Fruit fly (Drosophila melanogaster) whole organism, embryonic: ENCODE measurements around the gene SPR.

Experiments used
- CG10209 ChIP-seq: fragments of 200-800 bp; sonication (Bioruptor generic); optimal IDR thresholded peaks from 3 replicates; lab custom pipeline; 2017; ENCODE audit warnings: missing biosample characterization, mild to moderate bottlenecking, missing genetic modification characterization, missing genetic modification reagents
- CG10321 ChIP-seq: fragments of 200-800 bp; sonication (Bioruptor generic); IDR thresholded peaks from 2 replicates; pipeline ENCODE4 v1.3.6; 2022; ENCODE audit warnings: missing biosample characterization, missing genetic modification characterization
- CG11696 ChIP-seq: fragments of 200-800 bp; sonication (Bioruptor generic); IDR thresholded peaks from 2 replicates; pipeline ENCODE4 v1.3.6; 2022; ENCODE audit warnings: missing biosample characterization, missing genetic modification characterization
- CG12942 ChIP-seq: fragments of 200-800 bp; sonication (Bioruptor generic); optimal IDR thresholded peaks from 3 replicates; lab custom pipeline; 2016; ENCODE audit warnings: missing biosample characterization, missing genetic modification characterization
- CG15601 ChIP-seq: fragments of 200-800 bp; sonication (Bioruptor generic); optimal IDR thresholded peaks from 3 replicates; lab custom pipeline; 2019; ENCODE audit warnings: missing biosample characterization, mild to moderate bottlenecking, missing genetic modification characterization, moderate library complexity
- CG16779 ChIP-seq: fragments of 200-800 bp; sonication (Bioruptor generic); IDR thresholded peaks from 2 replicates; pipeline ENCODE4 v1.3.6; 2022; ENCODE audit warnings: missing biosample characterization, missing genetic modification characterization
- CG16813 ChIP-seq: fragments of 200-800 bp; sonication (Bioruptor generic); IDR thresholded peaks from 3 replicates; pipeline ENCODE4 v1.3.6; 2022; ENCODE audit warnings: missing biosample characterization, missing genetic modification characterization; ENCODE audit not compliant: partially characterized antibody
- CG17568 ChIP-seq: fragments of 200-800 bp; sonication (Bioruptor generic); optimal IDR thresholded peaks from 2 replicates; lab custom pipeline; 2018; ENCODE audit warnings: missing biosample characterization, mild to moderate bottlenecking, missing genetic modification characterization, moderate library complexity
- CG17829 ChIP-seq: fragments of 200-800 bp; optimal IDR thresholded peaks from 2 replicates; lab custom pipeline; 2019; ENCODE audit warnings: missing biosample characterization, mild to moderate bottlenecking, missing genetic modification characterization, moderate library complexity
- CG18619 ChIP-seq: fragments of 200-800 bp; sonication (Bioruptor generic); optimal IDR thresholded peaks from 3 replicates; lab custom pipeline; 2017; ENCODE audit warnings: missing biosample characterization, mild to moderate bottlenecking, missing genetic modification characterization
- CG2116 ChIP-seq: fragments of 200-800 bp; sonication (Bioruptor generic); optimal IDR thresholded peaks from 3 replicates; lab custom pipeline; 2018; ENCODE audit warnings: missing biosample characterization, mild to moderate bottlenecking, missing genetic modification characterization
- CG2129 ChIP-seq: fragments of 200-800 bp; sonication (Bioruptor generic); IDR thresholded peaks from 2 replicates; pipeline ENCODE4 v1.3.6; 2022; ENCODE audit warnings: missing biosample characterization, missing genetic modification characterization; ENCODE audit not compliant: partially characterized antibody
- CG2678 ChIP-seq: fragments of 200-800 bp; sonication (Bioruptor generic); optimal IDR thresholded peaks from 3 replicates; lab custom pipeline; 2019; ENCODE audit warnings: missing biosample characterization, mild to moderate bottlenecking, missing genetic modification characterization, moderate library complexity
- CG30020 ChIP-seq: fragments of 200-800 bp; optimal IDR thresholded peaks from 2 replicates; lab custom pipeline; 2019; ENCODE audit warnings: missing biosample characterization, mild to moderate bottlenecking, missing genetic modification characterization, moderate library complexity
- CG3726 ChIP-seq: fragments of 200-800 bp; sonication (Bioruptor generic); IDR thresholded peaks from 3 replicates; pipeline ENCODE4, ENCODE4 v1.3.6; 2022; ENCODE audit warnings: missing biosample characterization, missing genetic modification characterization
- CG5180 ChIP-seq: fragments of 200-800 bp; sonication (Bioruptor generic); optimal IDR thresholded peaks from 3 replicates; lab custom pipeline; 2017; ENCODE audit warnings: missing biosample characterization, missing genetic modification characterization, mild to moderate bottlenecking, moderate library complexity, missing genetic modification reagents
- CG6272 ChIP-seq: fragments of 200-800 bp; sonication (Bioruptor generic); IDR thresholded peaks from 2 replicates; pipeline ENCODE4 v1.3.6; 2022; ENCODE audit warnings: missing biosample characterization, missing genetic modification characterization
- CG6654 ChIP-seq: fragments of 200-800 bp; sonication (Bioruptor generic); optimal IDR thresholded peaks from 2 replicates; lab custom pipeline; 2017; ENCODE audit warnings: missing biosample characterization, mild to moderate bottlenecking, missing genetic modification characterization
- CG6854 ChIP-seq: fragments of 200-800 bp; sonication (Bioruptor generic); optimal IDR thresholded peaks from 3 replicates; lab custom pipeline; 2017; ENCODE audit warnings: missing biosample characterization, mild to moderate bottlenecking, missing genetic modification characterization
- CG7928 ChIP-seq: fragments of 200-800 bp; sonication (Bioruptor generic); optimal IDR thresholded peaks from 2 replicates; lab custom pipeline; 2017; ENCODE audit warnings: missing biosample characterization, mild to moderate bottlenecking, missing genetic modification characterization
- Chrac-16 ChIP-seq: fragments of 200-800 bp; sonication (Bioruptor generic); optimal IDR thresholded peaks from 3 replicates; lab custom pipeline; 2016; ENCODE audit warnings: missing biosample characterization, missing genetic modification characterization
- Dad ChIP-seq: fragments of 200-800 bp; sonication (Bioruptor generic); optimal IDR thresholded peaks from 3 replicates; lab custom pipeline; 2016; ENCODE audit warnings: missing biosample characterization, missing genetic modification characterization
- Doc2 ChIP-seq: fragments of 200-800 bp; sonication (Bioruptor generic); IDR thresholded peaks from 2 replicates; pipeline ENCODE4 v1.3.6; 2022; ENCODE audit warnings: missing biosample characterization, missing genetic modification characterization
- E2f1 ChIP-seq: fragments of 200-800 bp; sonication (Bioruptor generic); IDR thresholded peaks from 2 replicates; pipeline ENCODE4 v1.3.6; 2022; ENCODE audit warnings: missing biosample characterization, missing genetic modification characterization
- E2f2 ChIP-seq: fragments of 200-800 bp; sonication (Bioruptor generic); IDR thresholded peaks from 2 replicates; pipeline ENCODE4 v1.3.6; 2022; ENCODE audit warnings: missing biosample characterization, missing genetic modification characterization
- Hmr ChIP-seq: fragments of 200-800 bp; sonication (Bioruptor generic); optimal IDR thresholded peaks from 3 replicates; lab custom pipeline; 2017; ENCODE audit warnings: mild to moderate bottlenecking, missing biosample characterization, missing genetic modification reagents, missing genetic modification characterization
- Max ChIP-seq: fragments of 200-800 bp; sonication (Bioruptor generic); optimal IDR thresholded peaks from 2 replicates; lab custom pipeline; 2016; ENCODE audit warnings: missing biosample characterization, mild to moderate bottlenecking, missing genetic modification characterization
- Neu2 ChIP-seq: fragments of 200-800 bp; sonication (Bioruptor generic); optimal IDR thresholded peaks from 3 replicates; lab custom pipeline; 2016; ENCODE audit warnings: missing biosample characterization, missing genetic modification characterization, borderline replicate concordance
- Stat92E ChIP-seq, 3 experiments: fragments of >200 bp in 2 of 3; fragments of 200-800 bp in 1 of 3; sonication (Bioruptor generic) in 1 of 3; optimal IDR thresholded peaks; 2 replicates each; lab custom pipeline; 2017 to 2019; ENCODE audit warnings: missing biosample characterization in 3 of 3, missing genetic modification characterization in 3 of 3, mild to moderate bottlenecking in 1 of 3, moderate library complexity in 1 of 3
- Taf1 ChIP-seq: fragments of 200-800 bp; sonication (Bioruptor generic); IDR thresholded peaks from 2 replicates; pipeline ENCODE4 v1.3.6; 2022; ENCODE audit warnings: missing biosample characterization, missing genetic modification characterization
- bab2 ChIP-seq: fragments of 200-800 bp; sonication (Bioruptor generic); optimal IDR thresholded peaks from 2 replicates; lab custom pipeline; 2016; ENCODE audit warnings: missing biosample characterization, missing genetic modification characterization
- cato ChIP-seq: fragments of 200-800 bp; sonication (Bioruptor generic); optimal IDR thresholded peaks from 2 replicates; lab custom pipeline; 2016; ENCODE audit warnings: missing biosample characterization, missing genetic modification characterization, borderline replicate concordance
- danr ChIP-seq: fragments of 200-800 bp; sonication (Bioruptor generic); IDR thresholded peaks from 2 replicates; pipeline ENCODE4 v1.3.6; 2022; ENCODE audit warnings: missing biosample characterization, missing genetic modification characterization
- dimm ChIP-seq: fragments of 200-800 bp; sonication (Bioruptor generic); IDR thresholded peaks from 2 replicates; pipeline ENCODE4 v1.3.6; 2022; ENCODE audit warnings: missing biosample characterization, missing genetic modification characterization
- ems ChIP-seq: fragments of 200-800 bp; sonication (Bioruptor generic); optimal IDR thresholded peaks from 3 replicates; lab custom pipeline; 2016; ENCODE audit warnings: missing biosample characterization, missing genetic modification characterization
- exex ChIP-seq: fragments of 200-800 bp; sonication (Bioruptor generic); optimal IDR thresholded peaks from 4 replicates; lab custom pipeline; 2018; ENCODE audit warnings: missing biosample characterization, mild to moderate bottlenecking, missing genetic modification characterization, moderate library complexity
- her ChIP-seq: fragments of 200-800 bp; sonication (Bioruptor generic); optimal IDR thresholded peaks from 2 replicates; lab custom pipeline; 2016; ENCODE audit warnings: missing biosample characterization, missing genetic modification characterization
- lilli ChIP-seq: fragments of 200-800 bp; sonication (Bioruptor generic); optimal IDR thresholded peaks from 3 replicates; lab custom pipeline; 2016; ENCODE audit warnings: missing biosample characterization, missing genetic modification characterization
- nau ChIP-seq: fragments of 200-800 bp; sonication (Bioruptor generic); optimal IDR thresholded peaks from 3 replicates; lab custom pipeline; 2017; ENCODE audit warnings: missing biosample characterization, mild to moderate bottlenecking, missing genetic modification characterization, missing genetic modification reagents
- pb ChIP-seq: fragments of 200-800 bp; sonication (Bioruptor generic); optimal IDR thresholded peaks from 3 replicates; lab custom pipeline; 2016; ENCODE audit warnings: missing biosample characterization, missing genetic modification characterization
- pita ChIP-seq: fragments of 200-800 bp; sonication (Bioruptor generic); optimal IDR thresholded peaks from 2 replicates; lab custom pipeline; 2017; ENCODE audit warnings: missing biosample characterization, mild to moderate bottlenecking, missing genetic modification characterization
- scrt ChIP-seq: fragments of 200-800 bp; sonication (Bioruptor generic); optimal IDR thresholded peaks from 2 replicates; lab custom pipeline; 2018; ENCODE audit warnings: missing biosample characterization, mild to moderate bottlenecking, missing genetic modification characterization, moderate library complexity
- slbo ChIP-seq: fragments of 200-800 bp; sonication (Bioruptor generic); IDR thresholded peaks from 2 replicates; pipeline ENCODE4 v1.3.6; 2022; ENCODE audit warnings: missing biosample characterization, missing genetic modification characterization
- ssp ChIP-seq: fragments of 200-800 bp; sonication (Bioruptor generic); IDR thresholded peaks from 2 replicates; pipeline ENCODE4 v1.3.6; 2022; ENCODE audit warnings: missing biosample characterization, missing genetic modification characterization
- tna ChIP-seq: fragments of 200-800 bp; sonication (Bioruptor generic); IDR thresholded peaks from 2 replicates; pipeline ENCODE4 v1.3.6; 2022; ENCODE audit warnings: missing biosample characterization, missing genetic modification characterization; ENCODE audit not compliant: partially characterized antibody
- toy ChIP-seq: fragments of 200-800 bp; sonication (Bioruptor generic); IDR thresholded peaks from 2 replicates; pipeline ENCODE4 v1.3.6; 2022; ENCODE audit warnings: missing biosample characterization, missing genetic modification characterization
- twi ChIP-seq: fragments of 200-800 bp; optimal IDR thresholded peaks from 2 replicates; lab custom pipeline; 2019; ENCODE audit warnings: missing biosample characterization, mild to moderate bottlenecking, missing genetic modification characterization, moderate library complexity
- vfl ChIP-seq: fragments of 200-800 bp; sonication (Bioruptor generic); optimal IDR thresholded peaks from 2 replicates; lab custom pipeline; 2016; ENCODE audit warnings: missing biosample characterization, missing genetic modification characterization
- zfh2 ChIP-seq: fragments of 200-800 bp; sonication (Bioruptor generic); optimal IDR thresholded peaks from 2 replicates; lab custom pipeline; 2016; ENCODE audit warnings: missing biosample characterization, missing genetic modification characterization

SPR gene

DNA sequence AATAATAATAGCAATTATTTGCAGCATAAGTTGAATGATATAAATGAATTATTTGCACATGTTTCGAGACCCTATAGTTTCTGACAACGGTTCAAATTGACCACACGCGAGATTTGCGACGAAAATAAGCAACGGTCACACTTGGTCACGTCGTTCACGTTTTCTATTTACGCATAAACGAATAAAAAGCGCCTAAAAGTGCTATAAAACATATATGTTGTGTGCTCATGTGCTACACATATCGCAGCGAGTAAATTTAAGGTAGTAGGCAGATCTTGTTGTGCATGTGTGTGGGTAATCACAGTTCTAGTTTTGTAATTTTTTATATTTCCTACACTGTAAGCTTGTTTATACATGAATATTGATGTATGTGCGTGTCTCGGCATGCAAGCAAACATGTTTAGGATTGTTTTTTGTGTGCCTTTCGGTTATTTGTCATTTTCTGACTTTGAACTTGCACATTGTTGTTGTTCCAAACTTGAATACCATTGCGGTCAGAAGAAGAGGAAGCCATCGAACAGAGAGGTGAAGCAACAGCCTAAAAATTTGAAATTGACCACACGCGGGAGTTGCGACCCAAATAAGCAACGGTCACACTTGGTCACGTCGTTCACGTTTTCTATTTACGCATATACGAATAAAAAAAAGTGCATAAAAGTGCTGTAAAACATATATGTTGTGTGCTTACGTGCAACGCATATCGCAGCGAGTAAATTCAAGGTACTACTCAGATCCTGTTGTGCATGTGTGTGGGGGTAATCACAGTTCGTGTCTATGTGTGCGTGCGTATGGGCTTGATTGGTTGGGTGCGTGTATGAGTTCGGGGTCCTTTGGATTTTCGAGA, 24.8 kb upstream of the SPR start, which contains the start of gene Usp16-45 (continued):
- TF ChIP-seq toy (GFP tag; lab: Robert Waterston, UW) (no peak), ems (GFP tag; lab: Kevin White, UChicago) (no peak), CG15601 (tag; lab: Kevin White, UChicago) (no peak), CG17568 (no peak), cato (GFP tag; lab: Kevin White, UChicago) (no peak), exex (tag; lab: Kevin White, UChicago) (no peak), CG12942 (GFP tag; lab: Kevin White, UChicago) (no peak), CG7928 (GFP tag; lab: Kevin White, UChicago) (no peak), CG10209 (GFP tag; lab: Kevin White, UChicago) (no peak), Doc2 (GFP tag; lab: Robert Waterston, UW) (no peak), CG16813 (GFP tag; lab: Robert Waterston, UW) (peak; percentile 41; the same call in 1 of the 3 replicates), CG17829 (no peak), CG5180 (GFP tag; lab: Kevin White, UChicago) (peak; percentile 68), CG10321 (GFP tag; lab: Robert Waterston, UW) (no peak), CG2129 (GFP tag; lab: Robert Waterston, UW) (no peak), Max (no peak), pb (GFP tag; lab: Kevin White, UChicago) (no peak), ssp (no peak), Dad (GFP tag; lab: Kevin White, UChicago) (no peak), Stat92E (GFP tag; optimal IDR thresholded peaks at IDR 0.05; lab: Kevin White, UChicago) (no peak), pita (no peak), danr (no peak), lilli (GFP tag; lab: Kevin White, UChicago) (no peak), CG3726 (no peak), CG6854 (GFP tag; lab: Kevin White, UChicago) (no peak), CG18619 (GFP tag; lab: Kevin White, UChicago) (no peak), CG16779 (GFP tag; lab: Robert Waterston, UW) (no peak), scrt (GFP tag; lab: Kevin White, UChicago) (peak; percentile 41), vfl (GFP tag; lab: Kevin White, UChicago) (no peak), twi (tag; lab: Kevin White, UChicago) (no peak), slbo (peak; percentile 5; the same call in 1 of the 2 replicates), CG2678 (tag; lab: Kevin White, UChicago) (no peak), Neu2 (GFP tag; lab: Kevin White, UChicago) (no peak), E2f1 (no peak), CG6654 (GFP tag; lab: Kevin White, UChicago) (no peak), nau (no peak), CG30020 (tag; lab: Kevin White, UChicago) (no peak), dimm (GFP tag; lab: Robert Waterston, UW) (no peak), Hmr (no peak), Taf1 (GFP tag; lab: Robert Waterston, UW) (no peak), CG2116 (GFP tag; lab: Kevin White, UChicago) (no peak), zfh2 (GFP tag; lab: Kevin White, UChicago) (no peak), E2f2 (GFP tag; lab: Robert Waterston, UW) (peak; percentile 71), tna (GFP tag; lab: Robert Waterston, UW) (no peak), CG6272 (no peak), CG11696 (GFP tag; lab: Robert Waterston, UW) (no peak), her (GFP tag; lab: Kevin White, UChicago) (no peak), Chrac-16 (GFP tag; lab: Kevin White, UChicago) (no peak), bab2 (GFP tag; lab: Kevin White, UChicago) (no peak)
